Fruit fly (Drosophila melanogaster) S2 (cell line): Measurements from ENCODE around the gene CG3568.
A peak's percentile ranks its signal among the peaks of the same experiment; 100 is the strongest.

Experiments used
- CG8478 ChIP-seq: fragments of >200 bp; optimal IDR thresholded peaks from 2 replicates; lab custom pipeline; 2018
- CTCF ChIP-seq, 2 experiments: fragments of >200 bp; optimal IDR thresholded peaks; 2 replicates each; lab custom pipeline; 2018

Gene CG3568

dm6 chrX:4554718-4555117 is 12.3 kb downstream of the CG3568 start:
- TF ChIP-seq CG8478 (lab: Kevin White, UChicago), result no peak
- TF ChIP-seq CTCF (optimal IDR thresholded peaks at IDR 0.05; lab: Kevin White, UChicago), result no peak

- TF ChIP-seq CG8478 (lab: Kevin White, UChicago), result no peak
These were observed 13.4 kb downstream of the CG3568 start for dm6 chrX:4555833-4556232.

- TF ChIP-seq CG8478 (lab: Kevin White, UChicago), result no peak
These were observed 15.3 kb downstream of the CG3568 start, which contains the start of gene CG3546 for dm6 chrX:4557772-4558171. Gene CG3546 (plus strand): TSS chrX:4558072.

dm6 chrX:4560182-4560845 is 17.9 kb downstream of the CG3568 start:
- TF ChIP-seq CTCF (optimal IDR thresholded peaks at IDR 0.05; lab: Kevin White, UChicago), result peak; percentile 79
- TF ChIP-seq CG8478 (lab: Kevin White, UChicago), result no peak

- TF ChIP-seq CTCF (optimal IDR thresholded peaks at IDR 0.05; lab: Kevin White, UChicago) (no peak), CG8478 (lab: Kevin White, UChicago) (no peak)
These were observed 21.6 kb downstream of the CG3568 start for dm6 chrX:4563980-4564379.

dm6 chrX:4564962-4565361 is 22.5 kb downstream of the CG3568 start:
- TF ChIP-seq CTCF (optimal IDR thresholded peaks at IDR 0.05; lab: Kevin White, UChicago) (no peak), CG8478 (lab: Kevin White, UChicago) (no peak)

- TF ChIP-seq CTCF (optimal IDR thresholded peaks at IDR 0.05; lab: Kevin White, UChicago) (no peak), CG8478 (lab: Kevin White, UChicago) (no peak)
These were observed 29.4 kb downstream of the CG3568 start, which contains the start of gene CG12684 for dm6 chrX:4571829-4572228. Gene CG12684 (minus strand): TSS chrX:4571929.

- no peak for TF ChIP-seq CG8478 (lab: Kevin White, UChicago)
- no peak for TF ChIP-seq CTCF (optimal IDR thresholded peaks at IDR 0.05; lab: Kevin White, UChicago)
These were observed 31.5 kb downstream of the CG3568 start for dm6 chrX:4573971-4574370.

dm6 chrX:4581769-4582168 is 39.3 kb downstream of the CG3568 start:
- TF ChIP-seq CG8478 (lab: Kevin White, UChicago) (no peak), CTCF (optimal IDR thresholded peaks at IDR 0.05; lab: Kevin White, UChicago) (no peak)

dm6 chrX:4582422-4582821 is 40.0 kb downstream of the CG3568 start:
- TF ChIP-seq CG8478 (lab: Kevin White, UChicago) (no peak), CTCF (optimal IDR thresholded peaks at IDR 0.05; lab: Kevin White, UChicago) (no peak)

dm6 chrX:4587584-4587983 is 45.2 kb downstream of the CG3568 start:
- no peak for TF ChIP-seq CTCF (optimal IDR thresholded peaks at IDR 0.05; lab: Kevin White, UChicago)
- TF ChIP-seq CG8478 (lab: Kevin White, UChicago), result no peak

- TF ChIP-seq CTCF (optimal IDR thresholded peaks at IDR 0.05; lab: Kevin White, UChicago) (no peak), CG8478 (lab: Kevin White, UChicago) (no peak)
These were observed 46.6 kb downstream of the CG3568 start for dm6 chrX:4588981-4589380.

dm6 chrX:4589951-4590771 is 47.7 kb downstream of the CG3568 start:
- TF ChIP-seq CG8478 (lab: Kevin White, UChicago) (no peak), CTCF (optimal IDR thresholded peaks at IDR 0.05; lab: Kevin White, UChicago) (no peak)

- TF ChIP-seq CG8478 (lab: Kevin White, UChicago) (no peak), CTCF (optimal IDR thresholded peaks at IDR 0.05; lab: Kevin White, UChicago) (no peak)
These were observed 48.3 kb downstream of the CG3568 start for dm6 chrX:4590772-4591064.

- TF ChIP-seq CTCF (optimal IDR thresholded peaks at IDR 0.05; lab: Kevin White, UChicago) (no peak), CG8478 (lab: Kevin White, UChicago) (no peak)
These were observed 49.8 kb downstream of the CG3568 start for dm6 chrX:4592258-4592657.
